Fruit fly (Drosophila melanogaster): ENCODE measurements around the gene CG4942.
A peak's percentile ranks its signal among the peaks of the same experiment; 100 is the strongest.

Gene CG4942

dm6 chr3L:9033999-9034626 is 38.8 kb upstream of the CG4942 start (continued):
- peak; percentile 64 for TF ChIP-seq CG11762 (GFP tag; optimal IDR thresholded peaks at IDR 0.05; ENCODE audit: insufficient read depth)
- no peak for TF ChIP-seq CG6276 (GFP tag; optimal IDR thresholded peaks at IDR 0.05)
- TF ChIP-seq OdsH (GFP tag; optimal IDR thresholded peaks at IDR 0.05), result peak; percentile 46
- TF ChIP-seq esn (GFP tag; optimal IDR thresholded peaks at IDR 0.05), result peak; percentile 56
- TF ChIP-seq CG9139 (GFP tag; optimal IDR thresholded peaks at IDR 0.05), result peak; percentile 52
- no peak for TF ChIP-seq CG10631 (GFP tag; optimal IDR thresholded peaks at IDR 0.05)
- TF ChIP-seq Eip93F (GFP tag; optimal IDR thresholded peaks at IDR 0.05), result no peak
- TF ChIP-seq CG1621 (tag; optimal IDR thresholded peaks at IDR 0.05), result no peak
- TF ChIP-seq vri (GFP tag; optimal IDR thresholded peaks at IDR 0.05), result peak; percentile 61

- TF ChIP-seq fkh (GFP tag; optimal IDR thresholded peaks at IDR 0.05), result no peak
- TF ChIP-seq Hr4 (GFP tag; optimal IDR thresholded peaks at IDR 0.05), result no peak
- TF ChIP-seq topi (GFP tag; optimal IDR thresholded peaks at IDR 0.05), result no peak
- TF ChIP-seq eg (GFP tag; IDR thresholded peaks at IDR 0.05), result no peak
- no peak for TF ChIP-seq CG6808 (GFP tag; optimal IDR thresholded peaks at IDR 0.05)
- TF ChIP-seq lz (GFP tag; optimal IDR thresholded peaks at IDR 0.05), result no peak
- TF ChIP-seq esn (GFP tag; optimal IDR thresholded peaks at IDR 0.05), result no peak
- no peak for TF ChIP-seq Blimp-1 (GFP tag; optimal IDR thresholded peaks at IDR 0.05)
- TF ChIP-seq CG10669 (GFP tag; optimal IDR thresholded peaks at IDR 0.05), result no peak
- TF ChIP-seq CG15336 (GFP tag; IDR thresholded peaks at IDR 0.05), result no peak
- no peak for TF ChIP-seq CG8119 (GFP tag; IDR thresholded peaks at IDR 0.05)
- no peak for TF ChIP-seq CG8632 (GFP tag; optimal IDR thresholded peaks at IDR 0.05)
- no peak for TF ChIP-seq Eip75B (GFP tag; optimal IDR thresholded peaks at IDR 0.05)
Measured at dm6 chr3L:9037608-9038007, 35.3 kb upstream of the CG4942 start.

dm6 chr3L:9039189-9039588 is 33.7 kb upstream of the CG4942 start:
- no peak for TF ChIP-seq esn (GFP tag; optimal IDR thresholded peaks at IDR 0.05)
- no peak for TF ChIP-seq CG7368 (GFP tag; optimal IDR thresholded peaks at IDR 0.05)
- no peak for TF ChIP-seq topi (GFP tag; optimal IDR thresholded peaks at IDR 0.05)
- no peak for TF ChIP-seq Eip93F (GFP tag; optimal IDR thresholded peaks at IDR 0.05)
- TF ChIP-seq fd59A (GFP tag; optimal IDR thresholded peaks at IDR 0.05), result no peak
- TF ChIP-seq CG11294 (GFP tag; IDR thresholded peaks at IDR 0.05), result no peak
- TF ChIP-seq Ets21C (GFP tag; optimal IDR thresholded peaks at IDR 0.05), result no peak
- TF ChIP-seq spab (GFP tag; optimal IDR thresholded peaks at IDR 0.05), result no peak
- TF ChIP-seq CG11762 (GFP tag; optimal IDR thresholded peaks at IDR 0.05; ENCODE audit: insufficient read depth), result no peak
- TF ChIP-seq OdsH (GFP tag; optimal IDR thresholded peaks at IDR 0.05), result no peak
- no peak for TF ChIP-seq fd85E (GFP tag; optimal IDR thresholded peaks at IDR 0.05)

dm6 chr3L:9041042-9041477 is 31.8 kb upstream of the CG4942 start, which contains the start of gene Doc1:
Gene Doc1, plus strand, starts transcription at chr3L:9041375.
- TF ChIP-seq Eip78C (GFP tag) (peak; percentile 25), ss (GFP tag; optimal IDR thresholded peaks at IDR 0.05) (peak in 1 of 2 experiments; percentile 13), acj6 (GFP tag; optimal IDR thresholded peaks at IDR 0.05) (no peak), CG6163 (GFP tag; IDR thresholded peaks at IDR 0.05) (peak; percentile 23; the same call in 1 of the 3 replicates)

- TF ChIP-seq CG11902 (GFP tag; optimal IDR thresholded peaks at IDR 0.05) (no peak), CG8119 (GFP tag; IDR thresholded peaks at IDR 0.05) (no peak), svp (GFP tag) (no peak), Lpt (GFP tag; optimal IDR thresholded peaks at IDR 0.05) (no peak), Hr38 (GFP tag; optimal IDR thresholded peaks at IDR 0.05) (no peak), eg (GFP tag; IDR thresholded peaks at IDR 0.05) (no peak), pdm3 (GFP tag; optimal IDR thresholded peaks at IDR 0.05) (no peak), OdsH (GFP tag; optimal IDR thresholded peaks at IDR 0.05) (no peak), CG31627 (GFP tag; optimal IDR thresholded peaks at IDR 0.05) (no peak), Gug (GFP tag; IDR thresholded peaks at IDR 0.05) (no peak), CG8319 (GFP tag; optimal IDR thresholded peaks at IDR 0.05) (no peak)
Measured at dm6 chr3L:9042200-9042988, 30.5 kb upstream of the CG4942 start.
